Worm (Caenorhabditis elegans) whole organism, L3 larva: Measurements from ENCODE around the gene Y69H2.1.

Experiments
- R02D3.7 ChIP-seq: fragments of 150-350 bp; optimal IDR thresholded peaks from 2 replicates; lab custom pipeline; 2014; ENCODE audit warnings: missing biosample characterization, missing genetic modification characterization
- ZK546.5 ChIP-seq: sonication (generic microtip); optimal IDR thresholded peaks from 2 replicates; lab custom pipeline; 2017; ENCODE audit warnings: missing biosample characterization, missing genetic modification characterization
- ama-1 ChIP-seq: fragments of 150-350 bp; optimal IDR thresholded peaks from 2 replicates; lab custom pipeline; 2018
- ceh-28 ChIP-seq: fragments of 150-350 bp; optimal IDR thresholded peaks from 2 replicates; lab custom pipeline; 2014; ENCODE audit warnings: missing biosample characterization, missing genetic modification reagents, missing genetic modification characterization
- ceh-82 ChIP-seq: fragments of 150-350 bp; optimal IDR thresholded peaks from 2 replicates; lab custom pipeline; 2014; ENCODE audit warnings: missing biosample characterization, missing genetic modification characterization
- egl-27 ChIP-seq: sonication (generic microtip); optimal IDR thresholded peaks from 4 replicates; lab custom pipeline; 2017; ENCODE audit warnings: missing biosample characterization, missing genetic modification reagents, missing genetic modification characterization
- egl-5 ChIP-seq: fragments of 150-350 bp; optimal IDR thresholded peaks from 2 replicates; lab custom pipeline; 2017; ENCODE audit warnings: missing biosample characterization, missing genetic modification reagents, missing genetic modification characterization, inconsistent platforms
- elt-2 ChIP-seq: sonication (generic microtip); optimal IDR thresholded peaks from 2 replicates; lab custom pipeline; 2016; ENCODE audit warnings: missing genetic modification reagents, mild to moderate bottlenecking, missing genetic modification characterization, missing compliant biosample characterization
- eor-1 ChIP-seq, 2 experiments: fragments of 150-350 bp; optimal IDR thresholded peaks; 2 replicates each; lab custom pipeline; 2014 to 2018; ENCODE audit warnings: missing biosample characterization in 2 of 2, missing genetic modification characterization in 2 of 2
- fkh-10 ChIP-seq: sonication (generic microtip); optimal IDR thresholded peaks from 2 replicates; lab custom pipeline; 2017; ENCODE audit warnings: missing biosample characterization, missing genetic modification reagents, missing genetic modification characterization
- fkh-2 ChIP-seq: fragments of 150-350 bp; optimal IDR thresholded peaks from 2 replicates; lab custom pipeline; 2014; ENCODE audit warnings: missing biosample characterization, missing genetic modification reagents, missing genetic modification characterization
- fos-1 ChIP-seq: fragments of 150-350 bp; optimal IDR thresholded peaks from 2 replicates; lab custom pipeline; 2014; ENCODE audit warnings: missing biosample characterization, missing genetic modification characterization
- jun-1 ChIP-seq: fragments of 150-350 bp; optimal IDR thresholded peaks from 2 replicates; lab custom pipeline; 2014; ENCODE audit warnings: missing biosample characterization, missing genetic modification reagents, missing genetic modification characterization
- lin-15B ChIP-seq: fragments of 150-350 bp; optimal IDR thresholded peaks from 2 replicates; lab custom pipeline; 2014; ENCODE audit warnings: missing biosample characterization, missing genetic modification characterization
- lin-39 ChIP-seq: fragments of 150-350 bp; optimal IDR thresholded peaks from 2 replicates; lab custom pipeline; 2018; ENCODE audit warnings: missing biosample characterization, missing genetic modification reagents, missing genetic modification characterization
- lsy-12 ChIP-seq: sonication (generic microtip); optimal IDR thresholded peaks from 2 replicates; lab custom pipeline; 2016; ENCODE audit warnings: mild to moderate bottlenecking, missing genetic modification characterization, missing compliant biosample characterization
- mml-1 ChIP-seq: fragments of 150-350 bp; sonication (generic microtip); optimal IDR thresholded peaks from 3 replicates; lab custom pipeline; 2014; ENCODE audit warnings: missing biosample characterization, missing genetic modification characterization
- nhr-11 ChIP-seq: fragments of 150-350 bp; optimal IDR thresholded peaks from 2 replicates; lab custom pipeline; 2014; ENCODE audit warnings: missing biosample characterization, missing genetic modification characterization
- nhr-23 ChIP-seq: fragments of 150-350 bp; optimal IDR thresholded peaks from 2 replicates; lab custom pipeline; 2014; ENCODE audit warnings: missing biosample characterization, missing genetic modification reagents, missing genetic modification characterization
- nhr-25 ChIP-seq: sonication (generic microtip); optimal IDR thresholded peaks from 2 replicates; lab custom pipeline; 2017; ENCODE audit warnings: missing biosample characterization, missing genetic modification characterization
- nhr-28 ChIP-seq: fragments of 150-350 bp; optimal IDR thresholded peaks from 2 replicates; lab custom pipeline; 2014; ENCODE audit warnings: missing biosample characterization, missing genetic modification characterization
- nhr-76 ChIP-seq: fragments of 150-350 bp; sonication (generic microtip); optimal IDR thresholded peaks from 5 replicates; lab custom pipeline; 2014; ENCODE audit warnings: missing biosample characterization, missing genetic modification characterization
- nhr-77 ChIP-seq: fragments of 150-350 bp; optimal IDR thresholded peaks from 2 replicates; lab custom pipeline; 2014; ENCODE audit warnings: missing biosample characterization, missing genetic modification characterization
- pha-4 ChIP-seq: fragments of 150-350 bp; optimal IDR thresholded peaks from 2 replicates; lab custom pipeline; 2014; ENCODE audit warnings: missing biosample characterization, missing genetic modification reagents, missing genetic modification characterization
- pqm-1 ChIP-seq: fragments of 150-350 bp; optimal IDR thresholded peaks from 2 replicates; lab custom pipeline; 2017; ENCODE audit warnings: missing biosample characterization, missing genetic modification characterization, inconsistent platforms
- sea-2 ChIP-seq: fragments of 150-350 bp; sonication (generic microtip); optimal IDR thresholded peaks from 4 replicates; lab custom pipeline; 2014; ENCODE audit warnings: missing biosample characterization, missing genetic modification reagents, missing genetic modification characterization
- snpc-4 ChIP-seq: fragments of 150-350 bp; optimal IDR thresholded peaks from 2 replicates; lab custom pipeline; 2014; ENCODE audit warnings: missing biosample characterization, missing genetic modification characterization
- tbx-2 ChIP-seq: sonication (generic microtip); optimal IDR thresholded peaks from 2 replicates; lab custom pipeline; 2016; ENCODE audit warnings: mild to moderate bottlenecking, missing genetic modification characterization, missing compliant biosample characterization
- unc-39 ChIP-seq: sonication (generic microtip); optimal IDR thresholded peaks from 4 replicates; lab custom pipeline; 2017; ENCODE audit warnings: missing biosample characterization, missing genetic modification characterization
- unc-62 ChIP-seq: fragments of 150-350 bp; sonication (generic microtip); optimal IDR thresholded peaks from 4 replicates; lab custom pipeline; 2014; ENCODE audit warnings: missing biosample characterization, missing genetic modification reagents, missing genetic modification characterization
- zag-1 ChIP-seq: fragments of 150-350 bp; optimal IDR thresholded peaks from 2 replicates; lab custom pipeline; 2014; ENCODE audit warnings: missing biosample characterization, missing genetic modification characterization
- ztf-11 ChIP-seq: fragments of 150-350 bp; optimal IDR thresholded peaks from 2 replicates; lab custom pipeline; 2014; ENCODE audit warnings: missing biosample characterization, missing genetic modification characterization
- ztf-4 ChIP-seq: fragments of 150-350 bp; optimal IDR thresholded peaks from 2 replicates; lab custom pipeline; 2014; ENCODE audit warnings: missing biosample characterization, missing genetic modification characterization

Gene Y69H2.1

ce11 chrV:18582358-18582757, 40.0 kb downstream of the Y69H2.1 start, which contains the start of gene txt-14:
Gene txt-14, plus strand, starts transcription at chrV:18582658.
- TF ChIP-seq egl-27 (no peak), R02D3.7 (tag; lab: Kevin White, UChicago) (no peak), nhr-28 (tag; lab: Kevin White, UChicago) (no peak), nhr-23 (tag; lab: Kevin White, UChicago) (no peak), nhr-76 (tag; lab: Kevin White, UChicago) (no peak), jun-1 (no peak)

ce11 chrV:18581393-18582113, 40.8 kb downstream of the Y69H2.1 start:
- TF ChIP-seq lin-39 (tag; lab: Kevin White, UChicago) (peak; percentile 3), jun-1 (no peak)

- TF ChIP-seq tbx-2 (tag; lab: Kevin White, UChicago), result no peak
- no peak for TF ChIP-seq ceh-28 (tag; lab: Kevin White, UChicago)
- TF ChIP-seq nhr-28 (tag; lab: Kevin White, UChicago), result no peak
- TF ChIP-seq lin-15B (tag; lab: Kevin White, UChicago), result no peak
- no peak for TF ChIP-seq unc-39 (tag; lab: Kevin White, UChicago)
- no peak for TF ChIP-seq snpc-4 (tag; lab: Kevin White, UChicago)
- no peak for TF ChIP-seq egl-27
- TF ChIP-seq sea-2 (GFP tag; lab: Kevin White, UChicago), result no peak
- no peak for TF ChIP-seq ceh-82 (tag; lab: Kevin White, UChicago)
- no peak for TF ChIP-seq R02D3.7 (tag; lab: Kevin White, UChicago)
- no peak for TF ChIP-seq nhr-77 (tag; lab: Kevin White, UChicago)
- no peak for TF ChIP-seq fos-1 (tag; lab: Kevin White, UChicago)
- TF ChIP-seq mml-1 (tag; lab: Kevin White, UChicago), result no peak
Observed at ce11 chrV:18579684-18580083, 42.7 kb downstream of the Y69H2.1 start, which contains the start of gene Y51A2D.13. Gene Y51A2D.13, minus strand, starts transcription at chrV:18579784.

- TF ChIP-seq ama-1, result no peak
- TF ChIP-seq pqm-1 (tag; lab: Kevin White, UChicago), result peak; percentile 48
- TF ChIP-seq pha-4 (tag; lab: Kevin White, UChicago), result peak; percentile 42
- TF ChIP-seq lsy-12, result no peak
- peak; percentile 90 for TF ChIP-seq elt-2
- TF ChIP-seq, all 47 proteins: peak for 3
Observed at ce11 chrV:18578306-18578705, 44.1 kb downstream of the Y69H2.1 start.

- no peak for TF ChIP-seq zag-1 (tag; lab: Kevin White, UChicago)
- peak; percentile 68 for TF ChIP-seq pha-4 (tag; lab: Kevin White, UChicago)
- no peak for TF ChIP-seq fkh-2 (tag; lab: Kevin White, UChicago)
- TF ChIP-seq nhr-11 (tag; lab: Kevin White, UChicago), result no peak
- no peak for TF ChIP-seq ztf-4 (tag; lab: Kevin White, UChicago)
- TF ChIP-seq pqm-1 (tag; lab: Kevin White, UChicago), result peak; percentile 96
- TF ChIP-seq nhr-25 (tag; lab: Kevin White, UChicago), result no peak
- TF ChIP-seq elt-2, result peak; percentile 99
- no peak for TF ChIP-seq eor-1 (tag; optimal IDR thresholded peaks at IDR 0.05; lab: Kevin White, UChicago)
- TF ChIP-seq ama-1, result peak; percentile 9
- no peak for TF ChIP-seq lsy-12
- no peak for TF ChIP-seq egl-5 (tag; lab: Kevin White, UChicago)
- TF ChIP-seq R02D3.7 (tag; lab: Kevin White, UChicago), result no peak
- TF ChIP-seq jun-1, result peak; percentile 26
- no peak for TF ChIP-seq unc-62 (GFP tag; lab: Kevin White, UChicago)
Observed at ce11 chrV:18577458-18578078, 44.8 kb downstream of the Y69H2.1 start.

ce11 chrV:18576128-18576527, 46.2 kb downstream of the Y69H2.1 start:
- TF ChIP-seq elt-2, result peak; percentile 16
- TF ChIP-seq nhr-77 (tag; lab: Kevin White, UChicago), result no peak
- TF ChIP-seq ztf-11, result no peak
- peak; percentile 50 for TF ChIP-seq lsy-12
- TF ChIP-seq ZK546.5 (tag; lab: Kevin White, UChicago), result no peak
- TF ChIP-seq fkh-10 (GFP tag; lab: Kevin White, UChicago), result no peak
- peak; percentile 29 for TF ChIP-seq ama-1
